Fruit fly (Drosophila melanogaster): ENCODE results near the gene croc.

DNA sequence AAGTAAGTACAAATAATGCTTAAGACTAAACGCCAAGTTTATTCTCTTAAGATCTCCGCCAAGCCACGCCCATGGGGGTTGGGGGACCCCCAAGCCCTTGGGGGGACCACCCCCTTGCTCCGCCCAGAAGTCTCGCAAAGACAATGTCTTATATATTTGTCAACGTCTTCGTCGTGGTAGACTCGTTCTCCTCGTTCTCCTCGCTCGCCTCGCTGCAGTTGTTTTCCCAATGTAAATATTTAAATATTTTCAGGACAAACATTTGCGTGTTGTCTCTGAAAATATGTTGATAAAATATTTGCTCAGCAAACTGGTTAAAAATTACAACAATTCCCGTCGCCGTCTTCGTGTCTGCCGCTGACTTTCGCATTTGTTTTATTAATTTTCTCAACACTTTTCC is 12.0 kb downstream of the croc start:
- TF ChIP-seq Hr38 (GFP tag; optimal IDR thresholded peaks at IDR 0.05) (no peak), esn (GFP tag; optimal IDR thresholded peaks at IDR 0.05) (no peak), CG6854 (GFP tag; optimal IDR thresholded peaks at IDR 0.05) (no peak), Ets21C (GFP tag; optimal IDR thresholded peaks at IDR 0.05) (no peak), CG7368 (GFP tag; optimal IDR thresholded peaks at IDR 0.05) (no peak), ss (GFP tag; optimal IDR thresholded peaks at IDR 0.05) (no peak), Gug (GFP tag; IDR thresholded peaks at IDR 0.05) (no peak), CG11902 (GFP tag; optimal IDR thresholded peaks at IDR 0.05) (no peak)

Measured in whole organism, prepupa.